Fruit fly (Drosophila melanogaster): Measurements from ENCODE around the gene narya.

The narya gene

DNA sequence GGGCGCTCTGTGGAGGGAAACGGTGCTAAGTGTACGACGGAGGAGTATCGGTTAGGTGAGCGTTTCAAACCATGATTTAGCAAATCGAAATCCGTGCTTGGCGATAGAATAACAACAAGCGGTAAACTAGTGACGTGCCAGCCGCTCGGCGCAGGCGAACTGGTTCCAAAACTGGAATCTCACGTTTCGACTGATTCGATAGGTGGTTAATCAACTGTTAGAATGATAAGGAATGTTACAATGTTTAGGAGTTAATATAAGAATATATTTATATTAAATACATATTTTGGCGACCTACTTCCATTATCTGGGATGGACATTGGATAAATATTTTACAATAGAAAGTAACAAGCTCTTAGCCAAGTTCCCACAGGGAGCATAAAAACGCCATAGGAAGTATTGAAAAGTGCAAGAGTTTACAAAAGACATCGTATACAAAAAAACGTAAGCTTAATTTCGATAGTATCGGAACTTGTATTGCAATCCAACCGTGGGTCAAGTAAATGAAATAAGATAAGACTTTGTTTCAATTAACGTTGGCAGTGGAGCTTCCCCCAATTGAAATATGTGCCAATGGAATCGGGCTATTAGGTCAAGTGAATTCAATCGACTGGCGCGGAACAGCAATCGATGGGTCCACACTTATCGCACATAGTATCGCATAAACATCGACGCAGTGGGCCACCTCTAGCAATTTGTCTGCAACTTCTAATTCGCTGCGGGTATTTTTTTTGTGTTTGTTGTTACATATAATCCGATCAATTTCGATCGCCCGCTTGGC lies 20.2 kb downstream of the narya start, which contains the start of the genes ksh, CG14200 and Pfrx (continued):
- TF ChIP-seq Side (GFP tag; optimal IDR thresholded peaks at IDR 0.05) (no peak), Max (GFP tag; optimal IDR thresholded peaks at IDR 0.05) (no peak), ash1 (GFP tag; optimal IDR thresholded peaks at IDR 0.05) (no peak), vvl (GFP tag; IDR thresholded peaks at IDR 0.05) (no peak; the same call in 1 of the 2 replicates), E2f2 (GFP tag; IDR thresholded peaks at IDR 0.05) (peak; percentile 45), CG6254 (GFP tag; optimal IDR thresholded peaks at IDR 0.05) (no peak), h (optimal IDR thresholded peaks at IDR 0.05) (no peak), CG30431 (GFP tag; optimal IDR thresholded peaks at IDR 0.05) (no peak), sob (GFP tag; IDR thresholded peaks at IDR 0.05) (peak; percentile 64), CG17361 (GFP tag; IDR thresholded peaks at IDR 0.05) (peak; percentile 37; the same call in 2 of the 3 replicates), dan (GFP tag; IDR thresholded peaks at IDR 0.05) (no peak), Doc2 (GFP tag; IDR thresholded peaks at IDR 0.05) (no peak), schlank (tag; optimal IDR thresholded peaks at IDR 0.05) (no peak), fd102C (GFP tag; optimal IDR thresholded peaks at IDR 0.05) (no peak), Stat92E (GFP tag; optimal IDR thresholded peaks at IDR 0.05) (no peak), CG12744 (GFP tag; optimal IDR thresholded peaks at IDR 0.05) (no peak), hkb (optimal IDR thresholded peaks at IDR 0.05) (no peak), hkb (GFP tag; IDR thresholded peaks at IDR 0.05) (no peak), hb (GFP tag; IDR thresholded peaks at IDR 0.05; ENCODE audit: partially characterized antibody) (peak; percentile 92), Ssrp (tag; optimal IDR thresholded peaks at IDR 0.05) (no peak), tin (GFP tag; optimal IDR thresholded peaks at IDR 0.05) (no peak), lov (optimal IDR thresholded peaks at IDR 0.05) (no peak), lov (GFP tag; IDR thresholded peaks at IDR 0.05) (no peak), CG10267 (tag; optimal IDR thresholded peaks at IDR 0.05) (no peak), Oli (tag; optimal IDR thresholded peaks at IDR 0.05) (no peak), fd96Cb (tag; optimal IDR thresholded peaks at IDR 0.05) (no peak), fru (optimal IDR thresholded peaks at IDR 0.05) (no peak), ind (GFP tag; optimal IDR thresholded peaks at IDR 0.05) (no peak), Blimp-1 (GFP tag; optimal IDR thresholded peaks at IDR 0.05) (no peak), br (optimal IDR thresholded peaks at IDR 0.05) (no peak), CG15696 (tag; optimal IDR thresholded peaks at IDR 0.05) (no peak), gem (tag; optimal IDR thresholded peaks at IDR 0.05) (no peak), slp2 (GFP tag; optimal IDR thresholded peaks at IDR 0.05) (no peak), CG9727 (GFP tag; optimal IDR thresholded peaks at IDR 0.05) (no peak), run (tag; optimal IDR thresholded peaks at IDR 0.05) (no peak), crc (GFP tag; optimal IDR thresholded peaks at IDR 0.05) (no peak), CG3847 (GFP tag; IDR thresholded peaks at IDR 0.05) (peak; percentile 45; the same call in 1 of the 2 replicates), CG1647 (GFP tag; optimal IDR thresholded peaks at IDR 0.05) (no peak), hbn (GFP tag; IDR thresholded peaks at IDR 0.05; ENCODE audit: partially characterized antibody) (peak; percentile 61), toy (GFP tag; IDR thresholded peaks at IDR 0.05) (no peak), chinmo (GFP tag; IDR thresholded peaks at IDR 0.05; ENCODE audit: partially characterized antibody) (peak; percentile 73; the same call in 3 of the 4 replicates), pum (GFP tag; optimal IDR thresholded peaks at IDR 0.05) (no peak), Bgb (GFP tag; IDR thresholded peaks at IDR 0.05; ENCODE audit: partially characterized antibody) (peak; percentile 94), CG2120 (GFP tag; optimal IDR thresholded peaks at IDR 0.05) (peak; percentile 48), lmd (GFP tag; IDR thresholded peaks at IDR 0.05) (no peak), CG13287 (GFP tag; IDR thresholded peaks at IDR 0.05; ENCODE audit: partially characterized antibody) (peak; percentile 79), CG42726 (GFP tag; IDR thresholded peaks at IDR 0.05; ENCODE audit: partially characterized antibody) (peak; percentile 94), dmrt99B (tag; optimal IDR thresholded peaks at IDR 0.05) (no peak), CG12659 (GFP tag; optimal IDR thresholded peaks at IDR 0.05) (peak; percentile 38), emc (GFP tag; optimal IDR thresholded peaks at IDR 0.05) (no peak), p53 (GFP tag; optimal IDR thresholded peaks at IDR 0.05) (no peak)
